Fruit fly (Drosophila melanogaster) whole organism: ENCODE data around the gene Dlc90F.

ENCODE experiments used
- psq ChIP-seq: fragments of >200 bp; optimal IDR thresholded peaks from 2 replicates; lab custom pipeline; 2017
- usp ChIP-seq: fragments of >200 bp; optimal IDR thresholded peaks from 2 replicates; lab custom pipeline; 2017; ENCODE audit warnings: missing biosample characterization, missing genetic modification characterization, mixed read lengths

dm6 chr3R:18267489-18267888, 31.5 kb upstream of the Dlc90F start, which contains the start of gene CG18599:
- TF ChIP-seq usp (GFP tag; lab: Kevin White, UChicago): no peak
- TF ChIP-seq psq (lab: Kevin White, UChicago): no peak
